Fruit fly (Drosophila melanogaster) whole organism, wandering third instar larva: ENCODE results near the gene uncNacbeta.

Experiments used
- Abd-B ChIP-seq: fragments of >200 bp; optimal IDR thresholded peaks from 2 replicates; lab custom pipeline; 2017; ENCODE audit warnings: missing biosample characterization, missing genetic modification characterization
- CG32264 ChIP-seq: fragments of 200-800 bp; sonication (Bioruptor generic); optimal IDR thresholded peaks from 2 replicates; lab custom pipeline; 2016; ENCODE audit warnings: missing biosample characterization, missing genetic modification characterization
- CG9705 ChIP-seq: fragments of 200-800 bp; sonication (Bioruptor generic); optimal IDR thresholded peaks from 2 replicates; lab custom pipeline; 2018; ENCODE audit warnings: missing biosample characterization, mild to moderate bottlenecking, missing genetic modification characterization
- CrebA ChIP-seq: fragments of 200-800 bp; sonication (Bioruptor generic); optimal IDR thresholded peaks from 2 replicates; lab custom pipeline; 2016; ENCODE audit warnings: missing biosample characterization, mild to moderate bottlenecking, missing genetic modification characterization, borderline replicate concordance
- Dfd ChIP-seq: fragments of >200 bp; optimal IDR thresholded peaks from 2 replicates; lab custom pipeline; 2017; ENCODE audit warnings: missing biosample characterization, missing genetic modification characterization
- Dif ChIP-seq: fragments of 200-275, 200-300 bp; sonication (Bioruptor generic); optimal IDR thresholded peaks from 2 replicates; lab custom pipeline; 2018; ENCODE audit warnings: missing biosample characterization, missing genetic modification characterization; ENCODE audit not compliant: partially characterized antibody
- GATAd ChIP-seq: sonication (Bioruptor generic); optimal IDR thresholded peaks from 2 replicates; lab custom pipeline; 2016; ENCODE audit warnings: missing biosample characterization, missing genetic modification characterization
- HLH106 ChIP-seq: fragments of 200-800 bp; optimal IDR thresholded peaks from 3 replicates; lab custom pipeline; 2019; ENCODE audit warnings: missing biosample characterization, mild to moderate bottlenecking, missing genetic modification characterization, moderate library complexity
- Hnf4 ChIP-seq: fragments of 200-800 bp; sonication (Bioruptor generic); optimal IDR thresholded peaks from 2 replicates; lab custom pipeline; 2016; ENCODE audit warnings: missing biosample characterization, mild to moderate bottlenecking, missing genetic modification characterization
- Hr78 ChIP-seq: fragments of >200 bp; optimal IDR thresholded peaks from 2 replicates; lab custom pipeline; 2017; ENCODE audit warnings: missing biosample characterization, missing genetic modification characterization
- Hr83 ChIP-seq: fragments of 200-300 bp; sonication (Bioruptor generic); optimal IDR thresholded peaks from 2 replicates; lab custom pipeline; 2016; ENCODE audit warnings: missing biosample characterization, mild to moderate bottlenecking, missing genetic modification characterization, moderate library complexity; ENCODE audit not compliant: poor library complexity, severe bottlenecking
- Jra ChIP-seq: sonication (Bioruptor generic); optimal IDR thresholded peaks from 2 replicates; lab custom pipeline; 2016; ENCODE audit warnings: missing biosample characterization, missing genetic modification characterization
- Mio ChIP-seq: sonication (Bioruptor generic); optimal IDR thresholded peaks from 2 replicates; lab custom pipeline; 2016; ENCODE audit warnings: missing biosample characterization, missing genetic modification characterization
- Myc ChIP-seq: fragments of >200 bp; optimal IDR thresholded peaks from 2 replicates; lab custom pipeline; 2017
- N ChIP-seq: fragments of >200 bp; optimal IDR thresholded peaks from 2 replicates; lab custom pipeline; 2018; ENCODE audit warnings: missing biosample characterization, missing external identifiers, missing genetic modification characterization
- OdsH ChIP-seq: fragments of 200-800 bp; sonication (Bioruptor generic); optimal IDR thresholded peaks from 2 replicates; lab custom pipeline; 2016; ENCODE audit warnings: missing biosample characterization, mild to moderate bottlenecking, missing genetic modification characterization
- Rel ChIP-seq, 2 experiments: fragments of 200-800 bp; sonication (Bioruptor generic) in 1 of 2; optimal IDR thresholded peaks; 2 replicates in 1 of 2; 3 replicates in 1 of 2; lab custom pipeline; 2016 to 2019; ENCODE audit warnings: mild to moderate bottlenecking in 2 of 2, missing biosample characterization in 2 of 2, missing genetic modification characterization in 2 of 2, moderate library complexity in 1 of 2
- Sp1 ChIP-seq: fragments of 200-800 bp; sonication (Bioruptor generic); optimal IDR thresholded peaks from 3 replicates; lab custom pipeline; 2019; ENCODE audit warnings: missing biosample characterization, mild to moderate bottlenecking, missing genetic modification characterization, moderate library complexity
- Vsx2 ChIP-seq: fragments of 200-300, 225-300 bp; sonication (Bioruptor generic); optimal IDR thresholded peaks from 2 replicates; lab custom pipeline; 2018; ENCODE audit warnings: missing biosample characterization, missing genetic modification characterization; ENCODE audit not compliant: partially characterized antibody
- br ChIP-seq: fragments of 200-800 bp; sonication (Bioruptor generic); optimal IDR thresholded peaks from 2 replicates; lab custom pipeline; 2016; ENCODE audit warnings: missing biosample characterization, missing genetic modification characterization
- brk ChIP-seq: fragments of 200-800 bp; sonication (Bioruptor generic); optimal IDR thresholded peaks from 2 replicates; lab custom pipeline; 2016; ENCODE audit warnings: missing biosample characterization, mild to moderate bottlenecking, missing genetic modification characterization
- dl ChIP-seq, 2 experiments: fragments of 175-275, 200-275 bp in 1 of 2; fragments of 200-275 bp in 1 of 2; sonication (Bioruptor generic); optimal IDR thresholded peaks; lab custom pipeline; 2018; ENCODE audit warnings: mild to moderate bottlenecking in 2 of 2, missing biosample characterization in 2 of 2, missing genetic modification characterization in 2 of 2, moderate library complexity in 2 of 2; ENCODE audit not compliant: partially characterized antibody in 2 of 2, insufficient read depth in 1 of 2
- dmrt93B ChIP-seq: fragments of 200-800 bp; sonication (Bioruptor generic); optimal IDR thresholded peaks from 2 replicates; lab custom pipeline; 2018; ENCODE audit warnings: missing biosample characterization, mild to moderate bottlenecking, missing genetic modification characterization
- dsf ChIP-seq: sonication (Bioruptor generic); optimal IDR thresholded peaks from 2 replicates; lab custom pipeline; 2016; ENCODE audit warnings: missing biosample characterization, missing genetic modification characterization, borderline replicate concordance
- ey ChIP-seq: fragments of 200-800 bp; sonication (Bioruptor generic); optimal IDR thresholded peaks from 2 replicates; lab custom pipeline; 2016; ENCODE audit warnings: missing biosample characterization, missing genetic modification characterization
- foxo ChIP-seq, 2 experiments: fragments of 200-800 bp; sonication (Bioruptor generic); optimal IDR thresholded peaks; 2 replicates in 1 of 2; 3 replicates in 1 of 2; lab custom pipeline; 2016 to 2017; ENCODE audit warnings: missing biosample characterization in 2 of 2, missing genetic modification characterization in 2 of 2
- fru ChIP-seq: fragments of 200-800 bp; sonication (Bioruptor generic); optimal IDR thresholded peaks from 3 replicates; lab custom pipeline; 2016; ENCODE audit warnings: missing biosample characterization, mild to moderate bottlenecking, missing genetic modification characterization
- h ChIP-seq: fragments of 200-800 bp; sonication (Bioruptor generic); optimal IDR thresholded peaks from 3 replicates; lab custom pipeline; 2016; ENCODE audit warnings: missing biosample characterization, mild to moderate bottlenecking, missing genetic modification characterization
- jim ChIP-seq: fragments of 175-275, 200-325 bp; sonication (Bioruptor generic); optimal IDR thresholded peaks from 2 replicates; lab custom pipeline; 2016; ENCODE audit warnings: missing biosample characterization, mild to moderate bottlenecking, missing genetic modification characterization
- lola ChIP-seq: fragments of >200 bp; optimal IDR thresholded peaks from 2 replicates; lab custom pipeline; 2017; ENCODE audit warnings: missing biosample characterization, missing genetic modification characterization
- pan ChIP-seq: fragments of >200 bp; optimal IDR thresholded peaks from 2 replicates; lab custom pipeline; 2017
- psq ChIP-seq: fragments of 200-800 bp; sonication (Bioruptor generic); optimal IDR thresholded peaks from 3 replicates; lab custom pipeline; 2017; ENCODE audit warnings: missing biosample characterization, mild to moderate bottlenecking, missing genetic modification characterization, moderate library complexity
- rgr ChIP-seq: fragments of 200-800 bp; sonication (Bioruptor generic); optimal IDR thresholded peaks from 3 replicates; lab custom pipeline; 2016; ENCODE audit warnings: missing biosample characterization, mild to moderate bottlenecking, missing genetic modification characterization
- sage ChIP-seq: fragments of 200-800 bp; sonication (Bioruptor generic); optimal IDR thresholded peaks from 2 replicates; lab custom pipeline; 2016; ENCODE audit warnings: missing biosample characterization, mild to moderate bottlenecking, missing genetic modification characterization
- sv ChIP-seq: fragments of 200-800 bp; sonication (Bioruptor generic); optimal IDR thresholded peaks from 3 replicates; lab custom pipeline; 2016; ENCODE audit warnings: missing biosample characterization, missing genetic modification characterization
- tai ChIP-seq: sonication (Bioruptor generic); optimal IDR thresholded peaks from 2 replicates; lab custom pipeline; 2016; ENCODE audit warnings: missing biosample characterization, missing genetic modification characterization
- usp ChIP-seq: fragments of >200 bp; optimal IDR thresholded peaks from 2 replicates; lab custom pipeline; 2017; ENCODE audit warnings: missing biosample characterization, missing genetic modification characterization
- woc ChIP-seq: sonication (Bioruptor generic); optimal IDR thresholded peaks from 2 replicates; lab custom pipeline; 2016; ENCODE audit warnings: missing biosample characterization, mild to moderate bottlenecking, missing genetic modification characterization

uncNacbeta gene

dm6 chr2L:606952-607351 is 43.3 kb upstream of the uncNacbeta start (continued):
- no peak for TF ChIP-seq psq

- peak; percentile 63 for TF ChIP-seq fru (GFP tag; lab: Kevin White, UChicago)
- peak; percentile 70 for TF ChIP-seq h (GFP tag; lab: Kevin White, UChicago)
- peak; percentile 69 for TF ChIP-seq Hnf4 (GFP tag; lab: Kevin White, UChicago)
- peak; percentile 79 for TF ChIP-seq Sp1 (GFP tag; lab: Kevin White, UChicago)
- no peak for TF ChIP-seq Vsx2 (GFP tag; lab: Kevin White, UChicago)
- peak; percentile 55 for TF ChIP-seq psq
- TF ChIP-seq pan (lab: Kevin White, UChicago): no peak
- TF ChIP-seq sage (GFP tag; lab: Kevin White, UChicago): no peak
- TF ChIP-seq Mio (GFP tag; lab: Kevin White, UChicago): no peak
- TF ChIP-seq CG9705 (GFP tag; lab: Kevin White, UChicago): peak; percentile 57
- TF ChIP-seq usp (GFP tag; lab: Kevin White, UChicago): no peak
- peak; percentile 42 for TF ChIP-seq brk (GFP tag; lab: Kevin White, UChicago)
- peak; percentile 70 for TF ChIP-seq rgr
- no peak for TF ChIP-seq Dfd
- TF ChIP-seq Myc: no peak
- peak; percentile 85 for TF ChIP-seq HLH106
- no peak for TF ChIP-seq dl (GFP tag; optimal IDR thresholded peaks at IDR 0.05; lab: Kevin White, UChicago; ENCODE audit: insufficient read depth in 1 of 2, partially characterized antibody in 2 of 2)
- TF ChIP-seq ey (GFP tag; lab: Kevin White, UChicago): peak; percentile 59
- peak; percentile 39 for TF ChIP-seq Jra (GFP tag; lab: Kevin White, UChicago)
- no peak for TF ChIP-seq CrebA
- TF ChIP-seq tai (GFP tag; lab: Kevin White, UChicago): peak; percentile 65
- TF ChIP-seq Rel (GFP tag; optimal IDR thresholded peaks at IDR 0.05; lab: Kevin White, UChicago): no peak
- no peak for TF ChIP-seq Rel (tag; optimal IDR thresholded peaks at IDR 0.05; lab: Kevin White, UChicago)
- no peak for TF ChIP-seq sv (GFP tag; lab: Kevin White, UChicago)
- peak; percentile 37 for TF ChIP-seq woc (GFP tag; lab: Kevin White, UChicago)
- TF ChIP-seq Hr78 (GFP tag; lab: Kevin White, UChicago): no peak
- TF ChIP-seq Abd-B (GFP tag; lab: Kevin White, UChicago): no peak
- peak; percentile 64 for TF ChIP-seq dmrt93B (GFP tag; lab: Kevin White, UChicago)
- TF ChIP-seq foxo (GFP tag; optimal IDR thresholded peaks at IDR 0.05; lab: Kevin White, UChicago): peak in 1 of 2 experiments; percentile 67
- TF ChIP-seq br (GFP tag; lab: Kevin White, UChicago): peak; percentile 74
- no peak for TF ChIP-seq Dif (GFP tag; lab: Kevin White, UChicago)
- TF ChIP-seq jim (GFP tag; lab: Kevin White, UChicago): no peak
- peak; percentile 28 for TF ChIP-seq CG32264
- TF ChIP-seq lola (GFP tag; lab: Kevin White, UChicago): no peak
- TF ChIP-seq dsf (GFP tag; lab: Kevin White, UChicago): no peak
- no peak for TF ChIP-seq GATAd
- no peak for TF ChIP-seq N (GFP tag; lab: Kevin White, UChicago)
- TF ChIP-seq OdsH: peak; percentile 79
- no peak for TF ChIP-seq Hr83 (GFP tag; lab: Kevin White, UChicago)
These were observed 42.5 kb upstream of the uncNacbeta start for dm6 chr2L:606165-606564.

dm6 chr2L:604060-604459 is 40.4 kb upstream of the uncNacbeta start:
- TF ChIP-seq HLH106: no peak
- TF ChIP-seq Abd-B (GFP tag; lab: Kevin White, UChicago): no peak
- no peak for TF ChIP-seq Hnf4 (GFP tag; lab: Kevin White, UChicago)
- no peak for TF ChIP-seq tai (GFP tag; lab: Kevin White, UChicago)
- TF ChIP-seq dl (GFP tag; optimal IDR thresholded peaks at IDR 0.05; lab: Kevin White, UChicago; ENCODE audit: insufficient read depth in 1 of 2, partially characterized antibody in 2 of 2): no peak
- no peak for TF ChIP-seq Myc
- no peak for TF ChIP-seq dsf (GFP tag; lab: Kevin White, UChicago)
- TF ChIP-seq usp (GFP tag; lab: Kevin White, UChicago): no peak
- TF ChIP-seq h (GFP tag; lab: Kevin White, UChicago): no peak
- TF ChIP-seq Rel (GFP tag; optimal IDR thresholded peaks at IDR 0.05; lab: Kevin White, UChicago): no peak
- TF ChIP-seq Rel (tag; optimal IDR thresholded peaks at IDR 0.05; lab: Kevin White, UChicago): no peak
- TF ChIP-seq Mio (GFP tag; lab: Kevin White, UChicago): no peak
- TF ChIP-seq sv (GFP tag; lab: Kevin White, UChicago): no peak
- TF ChIP-seq Dif (GFP tag; lab: Kevin White, UChicago): no peak
- TF ChIP-seq lola (GFP tag; lab: Kevin White, UChicago): no peak
- TF ChIP-seq Vsx2 (GFP tag; lab: Kevin White, UChicago): no peak
- TF ChIP-seq rgr: no peak
- TF ChIP-seq woc (GFP tag; lab: Kevin White, UChicago): no peak
